Worm (Caenorhabditis elegans) whole organism, late embryonic: ENCODE measurements around the gene nep-25.

Experiments
- ahr-1 ChIP-seq: sonication (generic microtip); optimal IDR thresholded peaks from 2 replicates; lab custom pipeline; 2016; ENCODE audit warnings: missing genetic modification characterization, missing compliant biosample characterization
- ama-1 ChIP-seq: fragments of 150-350 bp; optimal IDR thresholded peaks from 2 replicates; lab custom pipeline; 2014
- ceh-31 ChIP-seq: sonication (generic microtip); optimal IDR thresholded peaks from 2 replicates; lab custom pipeline; 2016; ENCODE audit warnings: missing genetic modification characterization, missing compliant biosample characterization
- rnt-1 ChIP-seq: sonication (generic microtip); optimal IDR thresholded peaks from 2 replicates; lab custom pipeline; 2016; ENCODE audit warnings: missing genetic modification characterization, missing compliant biosample characterization

DNA sequence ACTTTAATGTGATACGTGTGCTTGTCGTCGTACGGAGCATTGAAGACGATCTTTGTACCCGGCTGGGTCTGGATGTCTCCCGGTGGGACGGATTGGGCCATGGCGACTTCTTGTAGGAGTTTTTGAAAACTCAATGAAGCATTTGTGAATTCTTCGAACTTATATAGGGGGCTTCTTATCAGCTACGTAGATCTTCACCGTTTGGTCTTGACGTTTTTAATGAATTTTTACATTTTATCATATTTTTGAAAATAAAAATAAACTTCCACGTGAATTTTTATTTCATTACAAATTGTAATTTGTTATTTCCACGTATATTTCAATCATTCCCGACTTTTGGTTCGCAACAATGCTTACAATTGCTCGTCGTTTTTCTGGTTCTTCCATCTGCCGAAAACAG is 31.8 kb upstream of the nep-25 start, which contains the start of the genes msp-64 and ZK1248.5:
- TF ChIP-seq ceh-31 (no peak), rnt-1 (tag; lab: Kevin White, UChicago) (no peak), ahr-1 (no peak), ama-1 (lab: Kevin White, UChicago) (no peak)
